Worm (Caenorhabditis elegans) whole organism, L4 larva: ENCODE results near the gene C25E10.16.
A peak's percentile ranks its signal among the peaks of the same experiment; 100 is the strongest.

Experiments used
- D1046.2 ChIP-seq: fragments of 200-800 bp; sonication (Bioruptor generic); IDR thresholded peaks from 2 replicates; pipeline ENCODE4 v1.3.6; 2022; ENCODE audit warnings: missing genetic modification characterization, missing compliant biosample characterization
- F26F4.8 ChIP-seq: fragments of 200-800 bp; sonication (Bioruptor generic); conservative IDR thresholded peaks from 2 replicates; pipeline ENCODE4 v1.3.6; 2022; ENCODE audit warnings: missing genetic modification characterization, missing compliant biosample characterization
- aha-1 ChIP-seq: fragments of 150-350 bp; peaks from one replicate; lab custom pipeline; 2014; ENCODE audit warnings: missing biosample characterization, missing genetic modification characterization
- ama-1 ChIP-seq: fragments of 150-350 bp; optimal IDR thresholded peaks from 2 replicates; lab custom pipeline; 2014; ENCODE audit warnings: inconsistent platforms, mixed read lengths
- ceh-20 ChIP-seq: fragments of 200-800 bp; sonication (Bioruptor generic); IDR thresholded peaks from 2 replicates; pipeline ENCODE4 v1.3.6; 2022; ENCODE audit warnings: missing genetic modification reagents, missing genetic modification characterization, missing compliant biosample characterization
- ceh-28 ChIP-seq: fragments of 150-350 bp; optimal IDR thresholded peaks from 2 replicates; lab custom pipeline; 2014; ENCODE audit warnings: missing biosample characterization, missing genetic modification reagents, missing genetic modification characterization
- cey-2 ChIP-seq: sonication (generic microtip); optimal IDR thresholded peaks from 3 replicates; lab custom pipeline; 2017; ENCODE audit warnings: missing genetic modification characterization, mild to moderate bottlenecking, missing compliant biosample characterization, antibody characterized with exemption, borderline replicate concordance; ENCODE audit not compliant: insufficient read depth
- ctbp-1 ChIP-seq: fragments of 200-800 bp; sonication (Bioruptor generic); IDR thresholded peaks from 2 replicates; pipeline ENCODE4 v1.3.6; 2022; ENCODE audit warnings: missing genetic modification reagents, missing genetic modification characterization, missing compliant biosample characterization
- daf-16 ChIP-seq, 3 experiments: sonication (generic microtip); optimal IDR thresholded peaks; 2 replicates each; lab custom pipeline; 2016 to 2017; ENCODE audit warnings: missing genetic modification characterization in 3 of 3, missing genetic modification reagents in 3 of 3, mild to moderate bottlenecking in 2 of 3, missing compliant biosample characterization in 2 of 3, missing biosample characterization in 1 of 3, moderate library complexity in 1 of 3
- dmd-6 ChIP-seq: fragments of 200-800 bp; sonication (Bioruptor generic); IDR thresholded peaks from 2 replicates; pipeline ENCODE4 v1.3.6; 2022; ENCODE audit warnings: missing genetic modification reagents, missing genetic modification characterization, missing compliant biosample characterization
- duxl-1 ChIP-seq: sonication (generic microtip); optimal IDR thresholded peaks from 2 replicates; lab custom pipeline; 2016; ENCODE audit warnings: mild to moderate bottlenecking, missing genetic modification characterization, moderate library complexity, missing compliant biosample characterization; ENCODE audit not compliant: poor library complexity
- egl-27 ChIP-seq: sonication (generic microtip); optimal IDR thresholded peaks from 3 replicates; lab custom pipeline; 2017; ENCODE audit warnings: missing biosample characterization, missing genetic modification reagents, missing genetic modification characterization
- egl-43 ChIP-seq: fragments of 200-800 bp; sonication (Bioruptor generic); IDR thresholded peaks from 2 replicates; pipeline ENCODE4 v1.3.6; 2022; ENCODE audit warnings: missing genetic modification reagents, missing genetic modification characterization, missing compliant biosample characterization
- fos-1 ChIP-seq: fragments of 150-350 bp; optimal IDR thresholded peaks from 2 replicates; lab custom pipeline; 2014; ENCODE audit warnings: missing biosample characterization, missing genetic modification characterization
- hif-1 ChIP-seq, 2 experiments: sonication (generic microtip); optimal IDR thresholded peaks; 2 replicates each; lab custom pipeline; 2016 to 2017; ENCODE audit warnings: missing compliant biosample characterization in 2 of 2, missing genetic modification characterization in 2 of 2, missing genetic modification reagents in 2 of 2, missing genotype in 2 of 2, mild to moderate bottlenecking in 1 of 2
- lin-15B ChIP-seq: fragments of 150-350 bp; sonication (generic microtip); optimal IDR thresholded peaks from 3 replicates; lab custom pipeline; 2014; ENCODE audit warnings: missing biosample characterization, missing genetic modification characterization
- lin-39 ChIP-seq: fragments of 150-350 bp; optimal IDR thresholded peaks from 2 replicates; lab custom pipeline; 2014; ENCODE audit warnings: missing biosample characterization, missing genetic modification reagents, missing genetic modification characterization
- lsy-2 ChIP-seq, 2 experiments: fragments of 150-350 bp in 1 of 2; sonication (generic microtip) in 1 of 2; optimal IDR thresholded peaks; 2 replicates each; lab custom pipeline; 2014 to 2017; ENCODE audit warnings: missing biosample characterization in 2 of 2, missing genetic modification characterization in 2 of 2
- nhr-11 ChIP-seq: fragments of 150-350 bp; optimal IDR thresholded peaks from 2 replicates; lab custom pipeline; 2014; ENCODE audit warnings: missing biosample characterization, missing genetic modification characterization
- nhr-237 ChIP-seq: sonication (generic microtip); optimal IDR thresholded peaks from 2 replicates; lab custom pipeline; 2017; ENCODE audit warnings: missing biosample characterization, missing genetic modification characterization
- nhr-28 ChIP-seq: fragments of 150-350 bp; optimal IDR thresholded peaks from 2 replicates; lab custom pipeline; 2014; ENCODE audit warnings: missing biosample characterization, missing genetic modification characterization
- nhr-42 ChIP-seq: fragments of 200-800 bp; sonication (Bioruptor generic); IDR thresholded peaks from 2 replicates; pipeline ENCODE4 v1.3.6; 2022; ENCODE audit warnings: missing genetic modification characterization, missing compliant biosample characterization
- pha-4 ChIP-seq, 2 experiments: fragments of 150-350 bp in 1 of 2; fragments of 200-800 bp in 1 of 2; sonication (Bioruptor generic) in 1 of 2; IDR thresholded peaks in 1 of 2; optimal IDR thresholded peaks in 1 of 2; 2 replicates each; pipeline versions ENCODE4 v1.3.6 to Lab custom; 2014 to 2022; ENCODE audit warnings: missing genetic modification characterization in 2 of 2, missing genetic modification reagents in 2 of 2, missing biosample characterization in 1 of 2, missing compliant biosample characterization in 1 of 2
- php-3 ChIP-seq: fragments of 200-800 bp; sonication (Bioruptor generic); IDR thresholded peaks from 2 replicates; pipeline ENCODE4 v1.3.6; 2022; ENCODE audit warnings: missing genetic modification reagents, missing genetic modification characterization, missing compliant biosample characterization
- spr-3 ChIP-seq: fragments of 200-800 bp; sonication (Bioruptor generic); optimal IDR thresholded peaks from 2 replicates; lab custom pipeline; 2018; ENCODE audit warnings: mild to moderate bottlenecking, missing genetic modification characterization, missing compliant biosample characterization
- tag-97 ChIP-seq: fragments of 200-800 bp; sonication (Bioruptor generic); IDR thresholded peaks from 2 replicates; pipeline ENCODE4 v1.3.6; 2022; ENCODE audit warnings: missing genetic modification characterization, missing compliant biosample characterization
- tra-1 ChIP-seq: fragments of 200-800 bp; sonication (Bioruptor generic); IDR thresholded peaks from 2 replicates; pipeline ENCODE4 v1.3.6; 2022; ENCODE audit warnings: missing genetic modification reagents, missing genetic modification characterization, missing compliant biosample characterization
- unc-62 ChIP-seq, 3 experiments: fragments of 150-350 bp in 1 of 3; sonication (generic microtip); optimal IDR thresholded peaks in 2 of 3; peaks in 1 of 3; 1 replicate in 1 of 3; 2 replicates in 2 of 3; lab custom pipeline; 2014 to 2017; ENCODE audit warnings: missing biosample characterization in 3 of 3, missing genetic modification characterization in 3 of 3, missing genetic modification reagents in 3 of 3, missing genotype in 1 of 3
- vab-7 ChIP-seq: fragments of 200-800 bp; sonication (Bioruptor generic); IDR thresholded peaks from 2 replicates; pipeline ENCODE4 v1.3.6; 2022; ENCODE audit warnings: missing genetic modification reagents, missing genetic modification characterization, missing compliant biosample characterization
- zfp-2 ChIP-seq: sonication (generic microtip); optimal IDR thresholded peaks from 2 replicates; lab custom pipeline; 2016; ENCODE audit warnings: mild to moderate bottlenecking, missing genetic modification characterization, missing compliant biosample characterization

Gene C25E10.16

ce11 chrV:9041030-9041429 lies 18.3 kb downstream of the C25E10.16 start, which contains the start of gene cyp-33B1:
TSS of gene cyp-33B1 (plus strand) at chrV:9041330.
- no peak for TF ChIP-seq nhr-28

- TF ChIP-seq aha-1 (tag; lab: Kevin White, UChicago), result peak; percentile 31
- TF ChIP-seq spr-3, result no peak
Measured at ce11 chrV:9035685-9036084, 23.7 kb downstream of the C25E10.16 start, which contains the start of gene srsx-34. TSS of gene srsx-34 (plus strand) at chrV:9035985.

ce11 chrV:9033267-9033666 lies 26.1 kb downstream of the C25E10.16 start, which contains the start of gene C25E10.4:
TSS of gene C25E10.4 (plus strand) at chrV:9033567.
- TF ChIP-seq aha-1 (tag; lab: Kevin White, UChicago) (peak; percentile 37), fos-1 (tag; lab: Kevin White, UChicago) (no peak)

- TF ChIP-seq lin-15B (no peak), ama-1 (lab: Kevin White, UChicago) (no peak), cey-2 (tag; lab: Kevin White, UChicago) (no peak), zfp-2 (no peak)
Measured at ce11 chrV:9030248-9030647, 29.1 kb downstream of the C25E10.16 start, which contains the start of gene C25E10.5. TSS of gene C25E10.5 (plus strand) at chrV:9030548.

- TF ChIP-seq tra-1 (GFP tag; lab: Robert Waterston, UW) (no peak), unc-62 (GFP tag; optimal IDR thresholded peaks at IDR 0.05 in 1 of 2; lab: Kevin White, UChicago) (peak in 1 of 2 experiments; percentile 58), unc-62 (tag; optimal IDR thresholded peaks at IDR 0.05; lab: Kevin White, UChicago) (no peak), nhr-11 (tag; lab: Kevin White, UChicago) (no peak)
Measured at ce11 chrV:9024713-9025112, 34.7 kb downstream of the C25E10.16 start, which contains the start of gene bus-1. TSS of gene bus-1 (minus strand) at chrV:9024813.

- no peak for TF ChIP-seq tag-97 (GFP tag; lab: Robert Waterston, UW)
- TF ChIP-seq egl-27, result no peak
Measured at ce11 chrV:9022078-9022477, 37.3 kb downstream of the C25E10.16 start, which contains the start of gene oac-41. TSS of gene oac-41 (minus strand) at chrV:9022178.

ce11 chrV:9018871-9019270 lies 40.5 kb downstream of the C25E10.16 start:
- TF ChIP-seq unc-62 (GFP tag; optimal IDR thresholded peaks at IDR 0.05 in 1 of 2; lab: Kevin White, UChicago) (peak in 1 of 2 experiments; percentile 97), unc-62 (tag; optimal IDR thresholded peaks at IDR 0.05; lab: Kevin White, UChicago) (no peak), ceh-20 (GFP tag; lab: Robert Waterston, UW) (no peak)

- TF ChIP-seq hif-1 (tag; optimal IDR thresholded peaks at IDR 0.05; lab: Kevin White, UChicago) (no peak), nhr-237 (tag; lab: Kevin White, UChicago) (no peak), vab-7 (GFP tag; lab: Robert Waterston, UW) (no peak), duxl-1 (tag; lab: Kevin White, UChicago) (no peak), ctbp-1 (GFP tag; lab: Robert Waterston, UW) (no peak), nhr-42 (GFP tag; lab: Robert Waterston, UW) (no peak), D1046.2 (GFP tag; lab: Robert Waterston, UW) (no peak), dmd-6 (GFP tag; lab: Robert Waterston, UW) (no peak)
Measured at ce11 chrV:9016479-9016878, 42.9 kb downstream of the C25E10.16 start, which contains the start of gene oac-40. TSS of gene oac-40 (plus strand) at chrV:9016779.

- TF ChIP-seq daf-16 (GFP tag; optimal IDR thresholded peaks at IDR 0.05; lab: Kevin White, UChicago), result no peak
- no peak for TF ChIP-seq daf-16 (tag; optimal IDR thresholded peaks at IDR 0.05; lab: Kevin White, UChicago)
- no peak for TF ChIP-seq ceh-28 (tag; lab: Kevin White, UChicago)
- TF ChIP-seq php-3, result no peak
- no peak for TF ChIP-seq egl-27
- no peak for TF ChIP-seq fos-1 (tag; lab: Kevin White, UChicago)
- no peak for TF ChIP-seq pha-4 (GFP tag; IDR thresholded peaks at IDR 0.05; lab: Robert Waterston, UW)
- TF ChIP-seq pha-4 (tag; optimal IDR thresholded peaks at IDR 0.05; lab: Kevin White, UChicago), result no peak
- TF ChIP-seq nhr-42 (GFP tag; lab: Robert Waterston, UW), result no peak
- TF ChIP-seq D1046.2 (GFP tag; lab: Robert Waterston, UW), result no peak
- no peak for TF ChIP-seq tra-1 (GFP tag; lab: Robert Waterston, UW)
- TF ChIP-seq lsy-2 (tag; optimal IDR thresholded peaks at IDR 0.05; lab: Kevin White, UChicago), result no peak
- TF ChIP-seq egl-43 (GFP tag; lab: Robert Waterston, UW), result no peak
- TF ChIP-seq lin-39 (tag; lab: Kevin White, UChicago), result no peak
- TF ChIP-seq F26F4.8 (GFP tag; lab: Robert Waterston, UW), result no peak
- TF ChIP-seq, all 104 proteins: peak for 0
Measured at ce11 chrV:9015540-9015939, 43.8 kb downstream of the C25E10.16 start, which contains the start of gene srt-18. TSS of gene srt-18 (minus strand) at chrV:9015640.
